Fruit fly (Drosophila melanogaster) whole organism, wandering third instar larva: Measurements from ENCODE around the gene alpha-Man-Ic.
"Not testable (repeated sequence)": the region's sequence is repeated elsewhere in the genome, so short reads cannot be mapped to it uniquely, and the experiment has no call there.

Experiments
- Abd-B ChIP-seq: fragments of >200 bp; optimal IDR thresholded peaks from 2 replicates; lab custom pipeline; 2017; ENCODE audit warnings: missing biosample characterization, missing genetic modification characterization
- CG32264 ChIP-seq: fragments of 200-800 bp; sonication (Bioruptor generic); optimal IDR thresholded peaks from 2 replicates; lab custom pipeline; 2016; ENCODE audit warnings: missing biosample characterization, missing genetic modification characterization
- CG9705 ChIP-seq: fragments of 200-800 bp; sonication (Bioruptor generic); optimal IDR thresholded peaks from 2 replicates; lab custom pipeline; 2018; ENCODE audit warnings: missing biosample characterization, mild to moderate bottlenecking, missing genetic modification characterization
- CrebA ChIP-seq: fragments of 200-800 bp; sonication (Bioruptor generic); optimal IDR thresholded peaks from 2 replicates; lab custom pipeline; 2016; ENCODE audit warnings: missing biosample characterization, mild to moderate bottlenecking, missing genetic modification characterization, borderline replicate concordance
- Dfd ChIP-seq: fragments of >200 bp; optimal IDR thresholded peaks from 2 replicates; lab custom pipeline; 2017; ENCODE audit warnings: missing biosample characterization, missing genetic modification characterization
- Dif ChIP-seq: fragments of 200-275, 200-300 bp; sonication (Bioruptor generic); optimal IDR thresholded peaks from 2 replicates; lab custom pipeline; 2018; ENCODE audit warnings: missing biosample characterization, missing genetic modification characterization; ENCODE audit not compliant: partially characterized antibody
- Hnf4 ChIP-seq: fragments of 200-800 bp; sonication (Bioruptor generic); optimal IDR thresholded peaks from 2 replicates; lab custom pipeline; 2016; ENCODE audit warnings: missing biosample characterization, mild to moderate bottlenecking, missing genetic modification characterization
- Hr78 ChIP-seq: fragments of >200 bp; optimal IDR thresholded peaks from 2 replicates; lab custom pipeline; 2017; ENCODE audit warnings: missing biosample characterization, missing genetic modification characterization
- Jra ChIP-seq: sonication (Bioruptor generic); optimal IDR thresholded peaks from 2 replicates; lab custom pipeline; 2016; ENCODE audit warnings: missing biosample characterization, missing genetic modification characterization
- Mio ChIP-seq: sonication (Bioruptor generic); optimal IDR thresholded peaks from 2 replicates; lab custom pipeline; 2016; ENCODE audit warnings: missing biosample characterization, missing genetic modification characterization
- Myc ChIP-seq: fragments of >200 bp; optimal IDR thresholded peaks from 2 replicates; lab custom pipeline; 2017
- N ChIP-seq: fragments of >200 bp; optimal IDR thresholded peaks from 2 replicates; lab custom pipeline; 2018; ENCODE audit warnings: missing biosample characterization, missing external identifiers, missing genetic modification characterization
- OdsH ChIP-seq: fragments of 200-800 bp; sonication (Bioruptor generic); optimal IDR thresholded peaks from 2 replicates; lab custom pipeline; 2016; ENCODE audit warnings: missing biosample characterization, mild to moderate bottlenecking, missing genetic modification characterization
- Rel ChIP-seq, 2 experiments: fragments of 200-800 bp; sonication (Bioruptor generic) in 1 of 2; optimal IDR thresholded peaks; 2 replicates in 1 of 2; 3 replicates in 1 of 2; lab custom pipeline; 2016 to 2019; ENCODE audit warnings: mild to moderate bottlenecking in 2 of 2, missing biosample characterization in 2 of 2, missing genetic modification characterization in 2 of 2, moderate library complexity in 1 of 2
- Sp1 ChIP-seq: fragments of 200-800 bp; sonication (Bioruptor generic); optimal IDR thresholded peaks from 3 replicates; lab custom pipeline; 2019; ENCODE audit warnings: missing biosample characterization, mild to moderate bottlenecking, missing genetic modification characterization, moderate library complexity
- br ChIP-seq: fragments of 200-800 bp; sonication (Bioruptor generic); optimal IDR thresholded peaks from 2 replicates; lab custom pipeline; 2016; ENCODE audit warnings: missing biosample characterization, missing genetic modification characterization
- dl ChIP-seq, 2 experiments: fragments of 175-275, 200-275 bp in 1 of 2; fragments of 200-275 bp in 1 of 2; sonication (Bioruptor generic); optimal IDR thresholded peaks; lab custom pipeline; 2018; ENCODE audit warnings: mild to moderate bottlenecking in 2 of 2, missing biosample characterization in 2 of 2, missing genetic modification characterization in 2 of 2, moderate library complexity in 2 of 2; ENCODE audit not compliant: partially characterized antibody in 2 of 2, insufficient read depth in 1 of 2
- dsf ChIP-seq: sonication (Bioruptor generic); optimal IDR thresholded peaks from 2 replicates; lab custom pipeline; 2016; ENCODE audit warnings: missing biosample characterization, missing genetic modification characterization, borderline replicate concordance
- foxo ChIP-seq, 2 experiments: fragments of 200-800 bp; sonication (Bioruptor generic); optimal IDR thresholded peaks; 2 replicates in 1 of 2; 3 replicates in 1 of 2; lab custom pipeline; 2016 to 2017; ENCODE audit warnings: missing biosample characterization in 2 of 2, missing genetic modification characterization in 2 of 2
- fru ChIP-seq: fragments of 200-800 bp; sonication (Bioruptor generic); optimal IDR thresholded peaks from 3 replicates; lab custom pipeline; 2016; ENCODE audit warnings: missing biosample characterization, mild to moderate bottlenecking, missing genetic modification characterization
- h ChIP-seq: fragments of 200-800 bp; sonication (Bioruptor generic); optimal IDR thresholded peaks from 3 replicates; lab custom pipeline; 2016; ENCODE audit warnings: missing biosample characterization, mild to moderate bottlenecking, missing genetic modification characterization
- jim ChIP-seq: fragments of 175-275, 200-325 bp; sonication (Bioruptor generic); optimal IDR thresholded peaks from 2 replicates; lab custom pipeline; 2016; ENCODE audit warnings: missing biosample characterization, mild to moderate bottlenecking, missing genetic modification characterization
- lola ChIP-seq: fragments of >200 bp; optimal IDR thresholded peaks from 2 replicates; lab custom pipeline; 2017; ENCODE audit warnings: missing biosample characterization, missing genetic modification characterization
- pan ChIP-seq: fragments of >200 bp; optimal IDR thresholded peaks from 2 replicates; lab custom pipeline; 2017
- tai ChIP-seq: sonication (Bioruptor generic); optimal IDR thresholded peaks from 2 replicates; lab custom pipeline; 2016; ENCODE audit warnings: missing biosample characterization, missing genetic modification characterization
- usp ChIP-seq: fragments of >200 bp; optimal IDR thresholded peaks from 2 replicates; lab custom pipeline; 2017; ENCODE audit warnings: missing biosample characterization, missing genetic modification characterization

Gene alpha-Man-Ic

DNA sequence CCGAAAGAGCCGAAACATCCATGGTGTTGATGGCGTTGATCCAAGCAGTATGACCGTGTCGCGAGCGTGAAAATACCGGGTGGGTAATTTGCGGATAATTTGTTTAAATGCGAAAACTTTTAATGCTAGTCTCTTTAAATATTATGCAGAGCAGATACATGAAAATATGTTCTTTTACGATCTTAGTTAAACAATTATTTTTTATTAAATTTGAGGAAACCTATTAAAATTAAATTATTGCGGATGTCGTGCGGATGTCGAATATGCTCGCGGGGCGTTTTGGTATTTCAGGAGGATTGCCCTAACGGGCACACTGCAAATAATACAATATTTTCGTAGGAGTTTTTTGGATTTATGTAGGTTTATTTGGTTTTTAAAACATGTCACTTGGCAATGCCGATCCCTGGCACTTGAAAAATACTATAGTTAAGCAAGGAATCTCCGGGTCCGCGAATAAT, 2.9 kb upstream of the alpha-Man-Ic start, which contains the start of the genes Cog7, CG42557 and CG42558:
Gene Cog7 (minus strand): TSS at position 51 of the 458 bp plus-strand sequence.
Gene CG42557 (plus strand): TSS at position 281 of the 458 bp plus-strand sequence.
Gene CG42558 (plus strand): TSS at position 281 of the 458 bp plus-strand sequence.
- no peak for TF ChIP-seq CG9705
- no peak for TF ChIP-seq br (GFP tag; lab: Kevin White, UChicago)
- no peak for TF ChIP-seq Dif (GFP tag; lab: Kevin White, UChicago)
- TF ChIP-seq pan (lab: Kevin White, UChicago): no peak
- TF ChIP-seq h (GFP tag; lab: Kevin White, UChicago): no peak
- TF ChIP-seq usp (GFP tag; lab: Kevin White, UChicago): no peak
- TF ChIP-seq tai (GFP tag; lab: Kevin White, UChicago): no peak
- TF ChIP-seq Myc (lab: Kevin White, UChicago): no peak
- TF ChIP-seq jim (GFP tag; lab: Kevin White, UChicago): no peak
- TF ChIP-seq foxo (GFP tag; optimal IDR thresholded peaks at IDR 0.05; lab: Kevin White, UChicago): no peak
- no peak for TF ChIP-seq dsf (GFP tag; lab: Kevin White, UChicago)
- TF ChIP-seq OdsH (GFP tag; lab: Kevin White, UChicago): no peak
- no peak for TF ChIP-seq lola (GFP tag; lab: Kevin White, UChicago)
- TF ChIP-seq dl (GFP tag; optimal IDR thresholded peaks at IDR 0.05; lab: Kevin White, UChicago; ENCODE audit: insufficient read depth in 1 of 2, partially characterized antibody in 2 of 2): no peak
- TF ChIP-seq N: no peak

DNA sequence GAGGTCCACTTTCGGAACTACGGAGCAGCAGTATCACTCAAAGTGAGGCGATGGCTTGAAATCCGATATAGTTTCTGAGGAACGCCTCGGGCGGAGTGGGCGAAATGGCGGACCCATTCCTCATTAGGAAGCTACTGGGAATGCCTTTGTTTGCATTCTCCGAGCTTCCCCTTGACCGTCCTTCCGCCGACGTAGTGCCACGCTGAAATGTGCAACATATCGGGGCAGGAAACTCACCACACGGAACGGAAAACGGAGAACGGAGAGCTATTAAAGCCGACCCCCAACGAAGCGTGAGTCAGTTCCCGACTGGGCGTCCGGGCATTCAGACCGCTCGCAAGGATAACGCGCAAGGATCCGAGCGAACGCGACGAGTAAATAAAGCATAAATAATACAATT, 3.2 kb downstream of the alpha-Man-Ic start, which contains the start of gene CG15522:
Gene CG15522 (plus strand): TSS at position 301 of the 400 bp plus-strand sequence.
- no peak for TF ChIP-seq OdsH (GFP tag; lab: Kevin White, UChicago)
- no peak for TF ChIP-seq fru (GFP tag; lab: Kevin White, UChicago)
- TF ChIP-seq N: no peak
- TF ChIP-seq Sp1 (GFP tag; lab: Kevin White, UChicago): no peak
- no peak for TF ChIP-seq Mio (GFP tag; lab: Kevin White, UChicago)
- TF ChIP-seq Rel (GFP tag; optimal IDR thresholded peaks at IDR 0.05; lab: Kevin White, UChicago): no peak
- no peak for TF ChIP-seq Rel (tag; optimal IDR thresholded peaks at IDR 0.05; lab: Kevin White, UChicago)

DNA sequence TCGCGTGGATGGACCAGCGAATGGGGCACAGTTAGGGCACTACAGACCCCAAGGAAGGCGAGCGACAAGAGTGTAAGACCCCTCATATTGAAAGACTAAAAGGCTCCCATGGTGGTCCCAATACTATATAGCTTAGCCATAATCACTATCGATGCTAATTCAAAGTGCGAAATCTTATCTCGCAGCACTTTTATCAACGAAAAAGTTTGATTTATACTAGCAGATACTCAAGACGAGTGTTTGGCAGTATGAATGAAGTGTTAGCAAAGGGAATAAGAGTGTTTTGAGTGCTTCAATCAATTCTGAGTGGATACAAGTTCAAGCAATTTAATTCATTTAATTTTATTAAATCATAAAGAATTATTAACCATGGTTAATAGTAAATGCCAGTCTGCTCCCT, 4.1 kb downstream of the alpha-Man-Ic start, which contains the start of gene Jon99Ci:
Gene Jon99Ci (minus strand): TSS at position 101 of the 400 bp plus-strand sequence.
- TF ChIP-seq CG32264: no peak
- no peak for TF ChIP-seq Abd-B (GFP tag; lab: Kevin White, UChicago)
- no peak for TF ChIP-seq Hnf4 (GFP tag; lab: Kevin White, UChicago)
- no peak for TF ChIP-seq OdsH (GFP tag; lab: Kevin White, UChicago)
- no peak for TF ChIP-seq Jra (GFP tag; lab: Kevin White, UChicago)
- no peak for TF ChIP-seq foxo (GFP tag; optimal IDR thresholded peaks at IDR 0.05; lab: Kevin White, UChicago)
- TF ChIP-seq pan (lab: Kevin White, UChicago): no peak
- no peak for TF ChIP-seq h (GFP tag; lab: Kevin White, UChicago)
- no peak for TF ChIP-seq Dfd (GFP tag; lab: Kevin White, UChicago)
- no peak for TF ChIP-seq lola (GFP tag; lab: Kevin White, UChicago)
- no peak for TF ChIP-seq CrebA (GFP tag; lab: Kevin White, UChicago)
- TF ChIP-seq br (GFP tag; lab: Kevin White, UChicago): no peak
- no peak for TF ChIP-seq CG9705
- TF ChIP-seq Sp1 (GFP tag; lab: Kevin White, UChicago): no peak
- no peak for TF ChIP-seq Hr78 (GFP tag; lab: Kevin White, UChicago)
- TF ChIP-seq Mio (GFP tag; lab: Kevin White, UChicago): no peak
- TF ChIP-seq usp (GFP tag; lab: Kevin White, UChicago): no peak
- TF ChIP-seq tai (GFP tag; lab: Kevin White, UChicago): no peak
- no peak for TF ChIP-seq Dif (GFP tag; lab: Kevin White, UChicago)
- TF ChIP-seq jim (GFP tag; lab: Kevin White, UChicago): no peak

DNA sequence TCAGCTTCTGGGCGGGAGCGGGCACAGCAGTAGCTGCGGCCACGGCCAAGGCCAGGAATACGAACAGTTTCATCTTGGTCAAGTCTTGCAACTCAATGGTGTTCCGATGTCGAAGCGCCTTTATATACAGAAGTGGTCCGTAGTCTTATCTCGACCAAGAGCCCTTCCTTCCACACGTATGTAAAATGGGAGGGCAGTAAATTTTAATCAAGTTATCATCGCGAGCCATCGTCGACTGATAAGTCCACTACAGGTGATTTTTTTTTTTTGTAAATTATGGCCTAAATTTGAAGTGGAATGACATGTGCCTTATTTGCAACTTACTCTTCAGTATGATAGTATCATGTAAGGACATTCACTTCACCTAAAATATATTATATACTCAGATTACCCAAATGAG, 5.7 kb downstream of the alpha-Man-Ic start, which contains the start of gene Jon99Cii:
Gene Jon99Cii (minus strand): TSS at position 101 of the 400 bp plus-strand sequence.
- TF ChIP-seq Rel (GFP tag; optimal IDR thresholded peaks at IDR 0.05; lab: Kevin White, UChicago); Rel (tag; optimal IDR thresholded peaks at IDR 0.05; lab: Kevin White, UChicago); usp (GFP tag; lab: Kevin White, UChicago); jim (GFP tag; lab: Kevin White, UChicago): not testable (repeated sequence)

DNA sequence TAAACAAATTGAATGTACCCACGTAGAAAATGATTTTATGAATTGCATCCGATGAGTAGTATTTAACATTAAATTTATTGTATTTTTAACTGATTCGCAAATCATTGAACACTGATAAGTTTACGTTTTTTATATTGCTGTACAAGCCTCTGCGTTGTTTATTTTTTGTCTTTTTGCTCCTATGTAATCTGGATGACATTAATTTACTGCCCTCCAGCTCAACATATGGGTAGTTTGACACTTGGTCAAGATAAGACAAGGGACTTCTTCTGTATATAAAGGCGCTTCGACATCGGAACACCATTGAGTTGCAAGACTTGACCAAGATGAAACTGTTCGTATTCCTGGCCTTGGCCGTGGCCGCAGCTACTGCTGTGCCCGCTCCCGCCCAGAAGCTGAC, 8.3 kb downstream of the alpha-Man-Ic start, which contains the start of gene Jon99Ciii:
Gene Jon99Ciii (plus strand): TSS at position 301 of the 400 bp plus-strand sequence.
- TF ChIP-seq Mio (GFP tag; lab: Kevin White, UChicago); Dfd (GFP tag; lab: Kevin White, UChicago); N: not testable (repeated sequence)
